Worm (Caenorhabditis elegans) whole organism, L4 larva: ENCODE data around the gene nhr-112.

Experiments
- arid-1 ChIP-seq: fragments of 200-800 bp; sonication (Bioruptor generic); conservative IDR thresholded peaks from 2 replicates; pipeline ENCODE4 v1.3.6; 2022; ENCODE audit warnings: missing genetic modification reagents, missing genetic modification characterization, missing compliant biosample characterization
- dpl-1 ChIP-seq: fragments of 150-350 bp; optimal IDR thresholded peaks from 2 replicates; lab custom pipeline; 2014; ENCODE audit warnings: missing biosample characterization, missing genetic modification reagents, missing genetic modification characterization
- dve-1 ChIP-seq: sonication (generic microtip); optimal IDR thresholded peaks from 2 replicates; lab custom pipeline; 2017; ENCODE audit warnings: antibody characterized with exemption, mild to moderate bottlenecking, missing genetic modification characterization, missing compliant biosample characterization; ENCODE audit not compliant: insufficient read depth
- nhr-237 ChIP-seq: sonication (generic microtip); optimal IDR thresholded peaks from 2 replicates; lab custom pipeline; 2017; ENCODE audit warnings: missing biosample characterization, missing genetic modification characterization
- nhr-25 ChIP-seq: sonication (generic microtip); optimal IDR thresholded peaks from 2 replicates; lab custom pipeline; 2017; ENCODE audit warnings: missing genetic modification characterization, mild to moderate bottlenecking, missing compliant biosample characterization, antibody characterized with exemption, moderate library complexity, borderline replicate concordance; ENCODE audit not compliant: insufficient read depth
- nhr-28 ChIP-seq: fragments of 150-350 bp; optimal IDR thresholded peaks from 2 replicates; lab custom pipeline; 2014; ENCODE audit warnings: missing biosample characterization, missing genetic modification characterization
- php-3 ChIP-seq: fragments of 200-800 bp; sonication (Bioruptor generic); IDR thresholded peaks from 2 replicates; pipeline ENCODE4 v1.3.6; 2022; ENCODE audit warnings: missing genetic modification reagents, missing genetic modification characterization, missing compliant biosample characterization
- snpc-4 ChIP-seq: fragments of 150-350 bp; optimal IDR thresholded peaks from 2 replicates; lab custom pipeline; 2014; ENCODE audit warnings: missing biosample characterization, missing genetic modification characterization
- zfp-2 ChIP-seq: sonication (generic microtip); optimal IDR thresholded peaks from 2 replicates; lab custom pipeline; 2016; ENCODE audit warnings: mild to moderate bottlenecking, missing genetic modification characterization, missing compliant biosample characterization
- zip-2 ChIP-seq: fragments of 150-350 bp; optimal IDR thresholded peaks from 2 replicates; lab custom pipeline; 2014; ENCODE audit warnings: missing biosample characterization, missing genetic modification characterization
- ztf-11 ChIP-seq: fragments of 150-350 bp; optimal IDR thresholded peaks from 2 replicates; lab custom pipeline; 2014; ENCODE audit warnings: missing biosample characterization, missing genetic modification characterization

DNA sequence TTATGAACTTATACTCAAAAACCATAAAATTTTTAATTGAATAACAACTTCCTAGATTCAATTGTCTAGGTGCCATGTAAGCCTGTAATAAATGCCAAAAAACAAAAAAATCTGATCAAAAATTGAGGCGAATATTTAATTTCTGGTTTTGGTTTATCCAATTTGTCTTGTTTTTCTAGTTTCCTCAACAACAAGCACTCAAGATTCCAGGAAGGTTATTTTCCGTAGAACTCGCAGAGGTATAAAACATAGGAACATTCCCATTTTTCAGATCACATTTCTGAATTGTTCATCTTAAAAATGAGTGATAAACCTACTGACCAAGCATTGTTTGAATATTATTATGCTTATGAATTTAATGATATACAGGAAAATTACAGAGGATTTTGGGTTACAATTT is 26.5 kb downstream of the nhr-112 start, which contains the start of gene srw-41:
- TF ChIP-seq arid-1 (GFP tag; lab: Robert Waterston, UW), result no peak
- no peak for TF ChIP-seq zfp-2 (tag; lab: Kevin White, UChicago)
- no peak for TF ChIP-seq snpc-4 (tag; lab: Kevin White, UChicago)
- TF ChIP-seq nhr-28, result no peak
- TF ChIP-seq ztf-11, result no peak
- no peak for TF ChIP-seq dpl-1
- TF ChIP-seq php-3 (GFP tag; lab: Robert Waterston, UW), result no peak
- no peak for TF ChIP-seq zip-2
- TF ChIP-seq dve-1 (tag; lab: Kevin White, UChicago), result no peak
- TF ChIP-seq nhr-25 (tag; lab: Kevin White, UChicago), result no peak
- no peak for TF ChIP-seq nhr-237 (tag; lab: Kevin White, UChicago)
